Worm (Caenorhabditis elegans) whole organism, L2 larva: ENCODE measurements around the gene dsc-1.
A peak's percentile ranks its signal among the peaks of the same experiment; 100 is the strongest.

Experiments
- alr-1 ChIP-seq: fragments of 150-350 bp; optimal IDR thresholded peaks from 2 replicates; lab custom pipeline; 2014; ENCODE audit warnings: missing biosample characterization, missing genetic modification characterization
- ama-1 ChIP-seq: fragments of 150-350 bp; optimal IDR thresholded peaks from 2 replicates; lab custom pipeline; 2018; ENCODE audit warnings: inconsistent platforms
- elt-3 ChIP-seq: sonication (generic microtip); optimal IDR thresholded peaks from 2 replicates; lab custom pipeline; 2017; ENCODE audit warnings: missing biosample characterization, missing genetic modification characterization
- lin-39 ChIP-seq: fragments of 150-350 bp; optimal IDR thresholded peaks from 2 replicates; lab custom pipeline; 2014; ENCODE audit warnings: missing biosample characterization, missing genetic modification reagents, missing genetic modification characterization
- lsy-2 ChIP-seq, 2 experiments: fragments of 150-350 bp in 1 of 2; sonication (generic microtip) in 1 of 2; optimal IDR thresholded peaks; 2 replicates each; lab custom pipeline; 2014 to 2017; ENCODE audit warnings: missing biosample characterization in 2 of 2, missing genetic modification characterization in 2 of 2
- mdl-1 ChIP-seq, 2 experiments: fragments of 150-350 bp in 1 of 2; sonication (generic microtip) in 1 of 2; optimal IDR thresholded peaks; 2 replicates each; lab custom pipeline; 2017; ENCODE audit warnings: missing biosample characterization in 2 of 2, missing genetic modification characterization in 2 of 2
- nhr-25 ChIP-seq: fragments of 150-350 bp; sonication (generic microtip); optimal IDR thresholded peaks from 3 replicates; lab custom pipeline; 2014; ENCODE audit warnings: missing biosample characterization, missing genetic modification characterization
- skn-1 ChIP-seq: sonication (generic microtip); optimal IDR thresholded peaks from 2 replicates; lab custom pipeline; 2017; ENCODE audit warnings: missing biosample characterization, missing genetic modification characterization
- snpc-4 ChIP-seq: fragments of 150-350 bp; optimal IDR thresholded peaks from 2 replicates; lab custom pipeline; 2014; ENCODE audit warnings: missing biosample characterization, missing genetic modification characterization
- unc-55 ChIP-seq: fragments of 150-350 bp; sonication (generic microtip); optimal IDR thresholded peaks from 3 replicates; lab custom pipeline; 2014; ENCODE audit warnings: missing biosample characterization, missing genetic modification reagents, missing genetic modification characterization
- zag-1 ChIP-seq: fragments of 150-350 bp; optimal IDR thresholded peaks from 2 replicates; lab custom pipeline; 2014; ENCODE audit warnings: missing biosample characterization, missing genetic modification characterization

DNA sequence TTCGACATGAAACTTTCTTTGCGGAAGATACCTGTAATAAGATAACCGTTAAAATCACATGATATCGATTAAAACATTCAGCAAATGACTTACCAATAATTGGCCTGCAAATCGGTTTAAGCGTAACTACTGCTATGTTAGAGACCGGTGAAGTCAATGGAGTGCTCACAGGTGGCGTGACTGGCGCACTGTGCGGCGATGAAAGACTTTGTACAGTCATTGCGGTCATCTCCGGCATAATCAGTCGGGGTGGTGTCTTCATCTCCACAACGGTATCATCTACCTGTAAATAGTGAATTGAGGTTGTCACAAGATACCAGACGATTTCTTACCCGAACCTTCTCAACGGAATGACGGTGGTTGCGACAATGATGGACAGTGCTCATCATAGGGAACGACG lies 42.3 kb upstream of the dsc-1 start:
- no peak for TF ChIP-seq alr-1
- TF ChIP-seq skn-1 (tag; lab: Kevin White, UChicago), result no peak
- TF ChIP-seq ama-1, result peak; percentile 57
- no peak for TF ChIP-seq lin-39 (tag; lab: Kevin White, UChicago)
- TF ChIP-seq nhr-25 (tag; lab: Kevin White, UChicago), result no peak
- no peak for TF ChIP-seq mdl-1 (tag; optimal IDR thresholded peaks at IDR 0.05; lab: Kevin White, UChicago)
- no peak for TF ChIP-seq lsy-2 (tag; optimal IDR thresholded peaks at IDR 0.05; lab: Kevin White, UChicago)
- TF ChIP-seq zag-1 (tag; lab: Kevin White, UChicago), result no peak
- TF ChIP-seq snpc-4 (tag; lab: Kevin White, UChicago), result no peak
- TF ChIP-seq unc-55 (GFP tag; lab: Kevin White, UChicago), result no peak
- TF ChIP-seq elt-3 (tag; lab: Kevin White, UChicago), result no peak
